Fruit fly (Drosophila melanogaster): ENCODE results near the gene CG4592.

CG4592 gene

DNA sequence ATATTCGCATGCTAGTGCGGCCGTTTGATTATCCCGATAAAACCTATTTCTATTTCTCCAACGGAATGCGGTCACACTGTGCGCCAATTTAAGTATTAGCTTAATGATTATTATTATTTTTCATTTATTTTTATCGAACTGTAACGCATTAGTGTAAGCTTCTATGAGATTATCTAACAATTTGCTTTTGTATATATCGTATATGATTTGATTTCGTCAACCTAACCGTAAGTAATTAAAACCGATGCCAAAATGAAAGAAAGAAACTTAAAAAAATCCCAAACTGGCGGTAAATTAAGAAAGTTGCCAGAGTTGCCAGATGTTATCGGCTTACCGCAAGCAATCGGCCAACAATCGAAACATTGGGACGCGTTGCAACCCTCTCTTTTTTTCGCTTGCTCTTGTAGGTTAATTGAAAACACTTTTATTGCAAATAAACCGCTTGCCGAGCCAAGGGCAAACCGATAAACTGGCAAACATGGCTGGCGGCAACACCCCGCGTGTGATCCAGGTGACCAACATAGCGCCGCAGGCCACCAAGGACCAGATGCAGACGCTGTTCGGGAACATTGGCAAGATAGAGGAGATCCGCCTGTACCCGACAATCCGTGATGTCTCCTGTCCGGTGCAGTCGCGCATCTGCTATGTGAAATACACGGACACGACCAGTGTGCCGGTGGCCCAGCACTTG is 8.7 kb upstream of the CG4592 start, which contains the start of the genes Etl1 and Srp54 (continued):
- TF ChIP-seq CG4404 (GFP tag; IDR thresholded peaks at IDR 0.05) (no peak), pho (GFP tag; optimal IDR thresholded peaks at IDR 0.05) (no peak), row (GFP tag; IDR thresholded peaks at IDR 0.05) (0 out of 3 replicates have a peak, but pooled peaks have one; percentile 21), Optix (GFP tag; IDR thresholded peaks at IDR 0.05) (no peak), Nf-YC (tag; optimal IDR thresholded peaks at IDR 0.05) (peak; percentile 35), Xrp1 (GFP tag; IDR thresholded peaks at IDR 0.05) (no peak), CG32767 (GFP tag; IDR thresholded peaks at IDR 0.05) (no peak), inv (GFP tag; IDR thresholded peaks at IDR 0.05; ENCODE audit: partially characterized antibody) (no peak), CG4282 (GFP tag; optimal IDR thresholded peaks at IDR 0.05) (no peak), CG8281 (tag; optimal IDR thresholded peaks at IDR 0.05) (no peak), insv (GFP tag; optimal IDR thresholded peaks at IDR 0.05) (no peak), CG1603 (tag; optimal IDR thresholded peaks at IDR 0.05) (peak; percentile 0), C15 (GFP tag; IDR thresholded peaks at IDR 0.05) (no peak), sug (tag; optimal IDR thresholded peaks at IDR 0.05) (peak; percentile 9), CG17385 (GFP tag; optimal IDR thresholded peaks at IDR 0.05) (no peak), Adf1 (GFP tag; IDR thresholded peaks at IDR 0.05) (no peak), CG9727 (GFP tag; optimal IDR thresholded peaks at IDR 0.05) (no peak), wdn (GFP tag; IDR thresholded peaks at IDR 0.05) (no peak), repo (GFP tag; optimal IDR thresholded peaks at IDR 0.05) (no peak), sens-2 (GFP tag; IDR thresholded peaks at IDR 0.05) (no peak), CG17359 (tag; optimal IDR thresholded peaks at IDR 0.05) (no peak), nerfin-2 (GFP tag; IDR thresholded peaks at IDR 0.05; ENCODE audit: partially characterized antibody) (no peak), CG11723 (GFP tag; optimal IDR thresholded peaks at IDR 0.05) (no peak), CkIIα-i1 (GFP tag; IDR thresholded peaks at IDR 0.05) (no peak), PHDP (tag; optimal IDR thresholded peaks at IDR 0.05) (no peak), E2f2 (GFP tag; IDR thresholded peaks at IDR 0.05) (peak; percentile 84), sna (GFP tag; IDR thresholded peaks at IDR 0.05; ENCODE audit: partially characterized antibody) (no peak), oc (tag; optimal IDR thresholded peaks at IDR 0.05) (no peak), chif (GFP tag; optimal IDR thresholded peaks at IDR 0.05) (no peak), CG7928 (GFP tag; optimal IDR thresholded peaks at IDR 0.05) (no peak), CG17802 (tag; optimal IDR thresholded peaks at IDR 0.05) (no peak), CG10565 (GFP tag; optimal IDR thresholded peaks at IDR 0.05) (no peak), CG10979 (tag; optimal IDR thresholded peaks at IDR 0.05) (no peak), CG6813 (GFP tag; optimal IDR thresholded peaks at IDR 0.05) (no peak), zf30C (GFP tag; optimal IDR thresholded peaks at IDR 0.05) (no peak), dati (GFP tag; IDR thresholded peaks at IDR 0.05) (no peak), Ets65A (GFP tag) (peak; percentile 33), CG7556 (GFP tag; optimal IDR thresholded peaks at IDR 0.05) (no peak), fd102C (GFP tag; optimal IDR thresholded peaks at IDR 0.05) (no peak), Hand (GFP tag; optimal IDR thresholded peaks at IDR 0.05) (no peak), fd96Cb (tag; optimal IDR thresholded peaks at IDR 0.05) (no peak), Deaf1 (tag; optimal IDR thresholded peaks at IDR 0.05) (no peak), CG13296 (GFP tag; optimal IDR thresholded peaks at IDR 0.05) (no peak), CG30431 (GFP tag; optimal IDR thresholded peaks at IDR 0.05) (no peak), zfh2 (GFP tag; optimal IDR thresholded peaks at IDR 0.05) (no peak), HLH3B (GFP tag; IDR thresholded peaks at IDR 0.05) (no peak), cg (GFP tag; optimal IDR thresholded peaks at IDR 0.05) (peak; percentile 9)
